Worm (Caenorhabditis elegans) whole organism, L3 larva: ENCODE data around the gene F32A11.1.

Source experiments
- R02D3.7 ChIP-seq: fragments of 150-350 bp; optimal IDR thresholded peaks from 2 replicates; lab custom pipeline; 2014; ENCODE audit warnings: missing biosample characterization, missing genetic modification characterization
- ZK546.5 ChIP-seq: sonication (generic microtip); optimal IDR thresholded peaks from 2 replicates; lab custom pipeline; 2017; ENCODE audit warnings: missing biosample characterization, missing genetic modification characterization
- aly-2 ChIP-seq: fragments of 150-350 bp; optimal IDR thresholded peaks from 2 replicates; lab custom pipeline; 2014; ENCODE audit warnings: missing biosample characterization, missing genetic modification characterization
- ama-1 ChIP-seq: fragments of 150-350 bp; optimal IDR thresholded peaks from 2 replicates; lab custom pipeline; 2018
- ceh-82 ChIP-seq: fragments of 150-350 bp; optimal IDR thresholded peaks from 2 replicates; lab custom pipeline; 2014; ENCODE audit warnings: missing biosample characterization, missing genetic modification characterization
- daf-12 ChIP-seq: fragments of 150-350 bp; optimal IDR thresholded peaks from 2 replicates; lab custom pipeline; 2014; ENCODE audit warnings: missing biosample characterization, missing genetic modification reagents, missing genetic modification characterization
- egl-27 ChIP-seq: sonication (generic microtip); optimal IDR thresholded peaks from 4 replicates; lab custom pipeline; 2017; ENCODE audit warnings: missing biosample characterization, missing genetic modification reagents, missing genetic modification characterization
- egl-5 ChIP-seq: fragments of 150-350 bp; optimal IDR thresholded peaks from 2 replicates; lab custom pipeline; 2017; ENCODE audit warnings: missing biosample characterization, missing genetic modification reagents, missing genetic modification characterization, inconsistent platforms
- elt-1 ChIP-seq: fragments of 150-350 bp; optimal IDR thresholded peaks from 2 replicates; lab custom pipeline; 2014; ENCODE audit warnings: missing biosample characterization, missing genetic modification characterization
- elt-2 ChIP-seq: sonication (generic microtip); optimal IDR thresholded peaks from 2 replicates; lab custom pipeline; 2016; ENCODE audit warnings: missing genetic modification reagents, mild to moderate bottlenecking, missing genetic modification characterization, missing compliant biosample characterization
- elt-3 ChIP-seq, 3 experiments: fragments of 150-350 bp in 1 of 3; sonication (generic microtip) in 2 of 3; optimal IDR thresholded peaks; 2 replicates in 2 of 3; 4 replicates in 1 of 3; lab custom pipeline; 2014 to 2017; ENCODE audit warnings: missing biosample characterization in 3 of 3, missing genetic modification characterization in 3 of 3
- fkh-10 ChIP-seq: sonication (generic microtip); optimal IDR thresholded peaks from 2 replicates; lab custom pipeline; 2017; ENCODE audit warnings: missing biosample characterization, missing genetic modification reagents, missing genetic modification characterization
- fos-1 ChIP-seq: fragments of 150-350 bp; optimal IDR thresholded peaks from 2 replicates; lab custom pipeline; 2014; ENCODE audit warnings: missing biosample characterization, missing genetic modification characterization
- jun-1 ChIP-seq: fragments of 150-350 bp; optimal IDR thresholded peaks from 2 replicates; lab custom pipeline; 2014; ENCODE audit warnings: missing biosample characterization, missing genetic modification reagents, missing genetic modification characterization
- lin-15B ChIP-seq: fragments of 150-350 bp; optimal IDR thresholded peaks from 2 replicates; lab custom pipeline; 2014; ENCODE audit warnings: missing biosample characterization, missing genetic modification characterization
- lin-39 ChIP-seq: fragments of 150-350 bp; optimal IDR thresholded peaks from 2 replicates; lab custom pipeline; 2018; ENCODE audit warnings: missing biosample characterization, missing genetic modification reagents, missing genetic modification characterization
- mdl-1 ChIP-seq: fragments of 150-350 bp; optimal IDR thresholded peaks from 2 replicates; lab custom pipeline; 2014; ENCODE audit warnings: missing biosample characterization, missing genetic modification characterization
- nhr-12 ChIP-seq: fragments of 150-350 bp; optimal IDR thresholded peaks from 2 replicates; lab custom pipeline; 2014; ENCODE audit warnings: missing biosample characterization, missing genetic modification characterization
- nhr-23 ChIP-seq: fragments of 150-350 bp; optimal IDR thresholded peaks from 2 replicates; lab custom pipeline; 2014; ENCODE audit warnings: missing biosample characterization, missing genetic modification reagents, missing genetic modification characterization
- nhr-25 ChIP-seq: sonication (generic microtip); optimal IDR thresholded peaks from 2 replicates; lab custom pipeline; 2017; ENCODE audit warnings: missing biosample characterization, missing genetic modification characterization
- nhr-28 ChIP-seq: fragments of 150-350 bp; optimal IDR thresholded peaks from 2 replicates; lab custom pipeline; 2014; ENCODE audit warnings: missing biosample characterization, missing genetic modification characterization
- nhr-43 ChIP-seq: sonication (generic microtip); optimal IDR thresholded peaks from 2 replicates; lab custom pipeline; 2016; ENCODE audit warnings: mild to moderate bottlenecking, missing genetic modification characterization, missing compliant biosample characterization; ENCODE audit not compliant: poor library complexity, severe bottlenecking
- nhr-76 ChIP-seq: fragments of 150-350 bp; sonication (generic microtip); optimal IDR thresholded peaks from 5 replicates; lab custom pipeline; 2014; ENCODE audit warnings: missing biosample characterization, missing genetic modification characterization
- nhr-77 ChIP-seq: fragments of 150-350 bp; optimal IDR thresholded peaks from 2 replicates; lab custom pipeline; 2014; ENCODE audit warnings: missing biosample characterization, missing genetic modification characterization
- pha-4 ChIP-seq: fragments of 150-350 bp; optimal IDR thresholded peaks from 2 replicates; lab custom pipeline; 2014; ENCODE audit warnings: missing biosample characterization, missing genetic modification reagents, missing genetic modification characterization
- sea-2 ChIP-seq: fragments of 150-350 bp; sonication (generic microtip); optimal IDR thresholded peaks from 4 replicates; lab custom pipeline; 2014; ENCODE audit warnings: missing biosample characterization, missing genetic modification reagents, missing genetic modification characterization
- snpc-4 ChIP-seq: fragments of 150-350 bp; optimal IDR thresholded peaks from 2 replicates; lab custom pipeline; 2014; ENCODE audit warnings: missing biosample characterization, missing genetic modification characterization
- unc-39 ChIP-seq: sonication (generic microtip); optimal IDR thresholded peaks from 4 replicates; lab custom pipeline; 2017; ENCODE audit warnings: missing biosample characterization, missing genetic modification characterization
- unc-62 ChIP-seq: fragments of 150-350 bp; sonication (generic microtip); optimal IDR thresholded peaks from 4 replicates; lab custom pipeline; 2014; ENCODE audit warnings: missing biosample characterization, missing genetic modification reagents, missing genetic modification characterization
- ztf-11 ChIP-seq: fragments of 150-350 bp; optimal IDR thresholded peaks from 2 replicates; lab custom pipeline; 2014; ENCODE audit warnings: missing biosample characterization, missing genetic modification characterization

Gene F32A11.1

DNA sequence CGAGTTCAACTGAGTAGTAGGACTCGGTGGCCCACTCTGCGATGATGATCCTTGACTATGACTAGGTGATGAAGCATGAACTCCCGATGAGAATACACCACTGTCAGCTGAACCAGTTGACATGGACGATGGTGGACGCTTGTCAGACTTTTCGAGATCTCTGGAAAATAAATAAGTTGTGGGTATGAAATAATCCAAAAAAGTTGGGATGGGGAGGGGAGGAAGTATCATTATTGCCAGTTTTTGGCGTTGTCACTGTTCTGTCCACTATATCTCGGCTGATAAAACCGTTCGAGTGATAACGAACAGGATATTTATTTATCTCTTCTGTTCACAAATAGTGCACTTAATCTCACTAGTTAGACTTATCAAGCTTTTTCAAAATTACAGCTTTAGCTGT, 6.9 kb downstream of the F32A11.1 start:
- TF ChIP-seq ztf-11 = no peak
- TF ChIP-seq ama-1 (lab: Kevin White, UChicago) = no peak
- TF ChIP-seq jun-1 = no peak
- TF ChIP-seq egl-27 (tag; lab: Kevin White, UChicago) = no peak
- no peak for TF ChIP-seq mdl-1
- TF ChIP-seq egl-5 (tag; lab: Kevin White, UChicago) = no peak
- no peak for TF ChIP-seq ZK546.5 (tag; lab: Kevin White, UChicago)
- no peak for TF ChIP-seq snpc-4 (tag; lab: Kevin White, UChicago)
- no peak for TF ChIP-seq fkh-10
- no peak for TF ChIP-seq fos-1 (tag; lab: Kevin White, UChicago)

DNA sequence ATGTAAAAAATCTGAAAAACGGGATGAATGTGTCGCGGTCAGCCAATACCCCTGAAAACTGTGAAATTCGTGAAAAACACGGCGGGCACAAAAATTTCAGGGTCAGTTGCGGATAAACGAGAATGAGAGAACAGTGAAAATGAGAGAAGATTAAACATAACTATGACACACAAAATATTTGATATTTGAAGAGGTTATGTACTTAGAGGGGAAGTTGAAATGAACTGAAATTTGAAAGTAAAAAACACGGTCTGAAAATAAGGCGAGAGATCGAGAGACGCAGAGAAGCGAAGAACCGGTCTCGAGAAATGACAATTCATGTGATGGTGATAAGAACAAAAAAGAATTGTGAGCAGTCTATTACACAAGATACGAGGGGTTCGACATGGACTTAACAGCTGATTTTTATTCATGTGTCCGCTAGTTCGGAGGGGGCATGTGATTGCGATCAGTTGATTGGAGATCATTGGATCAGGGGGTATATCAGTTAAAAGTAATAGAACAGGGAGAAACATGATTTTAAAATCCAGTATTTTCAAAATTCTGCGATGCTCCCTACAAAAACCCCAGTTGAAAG, 8.6 kb downstream of the F32A11.1 start, which contains the start of gene moe-3:
Gene moe-3, minus strand, starts transcription at position 51 of the 577 bp plus-strand sequence.
- TF ChIP-seq nhr-43 = peak; percentile 7
- TF ChIP-seq egl-27 (tag; lab: Kevin White, UChicago) = no peak
- peak; percentile 66 for TF ChIP-seq elt-2 (tag; lab: Kevin White, UChicago)

DNA sequence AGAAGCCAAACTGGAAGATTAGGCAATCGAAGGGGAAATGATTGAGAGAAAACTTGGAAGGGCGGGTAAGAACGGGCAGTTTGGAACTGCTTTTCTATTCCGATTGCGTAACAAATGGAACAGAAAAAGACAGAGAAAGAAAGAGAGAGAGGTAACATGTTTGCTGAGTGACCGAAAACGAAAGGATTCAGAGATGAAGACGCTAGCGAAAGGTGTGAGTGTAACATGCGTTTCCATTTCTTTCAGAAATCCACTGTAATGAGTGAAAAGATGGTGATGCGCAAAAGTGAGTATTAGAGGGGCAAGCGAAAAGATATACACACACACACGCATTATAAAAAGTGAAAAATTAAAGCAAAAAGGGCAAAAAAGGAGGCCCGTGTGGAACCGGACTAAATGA, 10.4 kb downstream of the F32A11.1 start:
- TF ChIP-seq egl-5 (tag; lab: Kevin White, UChicago) (no peak), nhr-25 (tag; lab: Kevin White, UChicago) (peak; percentile 76)

DNA sequence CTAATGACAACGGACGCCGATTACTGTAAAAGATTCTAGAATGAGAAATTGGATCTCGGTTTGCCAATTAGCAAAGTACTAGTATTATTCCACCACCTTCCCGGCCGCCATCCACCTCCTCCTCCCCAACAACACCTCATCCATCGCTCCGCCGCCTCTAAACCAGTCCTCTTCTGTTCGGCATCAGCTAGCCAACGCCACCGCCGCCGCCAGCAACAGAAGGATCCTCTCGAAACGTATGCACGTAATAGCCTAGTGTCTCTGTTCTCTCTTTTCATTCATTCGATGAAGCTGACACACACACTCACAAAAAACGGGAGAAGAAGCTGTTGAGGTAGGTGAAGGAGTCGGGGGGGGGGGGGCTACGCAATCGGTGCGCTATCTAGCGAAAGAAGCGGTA, 13.6 kb downstream of the F32A11.1 start:
- TF ChIP-seq ztf-11 = no peak
- TF ChIP-seq sea-2 = no peak
- no peak for TF ChIP-seq unc-62 (GFP tag; lab: Kevin White, UChicago)
- TF ChIP-seq snpc-4 (tag; lab: Kevin White, UChicago) = no peak
- no peak for TF ChIP-seq nhr-77
- TF ChIP-seq lin-39 = no peak
- no peak for TF ChIP-seq aly-2 (tag; lab: Kevin White, UChicago)
- no peak for TF ChIP-seq mdl-1
- TF ChIP-seq R02D3.7 (tag; lab: Kevin White, UChicago) = no peak
- TF ChIP-seq daf-12 (tag; lab: Kevin White, UChicago) = no peak
- no peak for TF ChIP-seq nhr-76 (tag; lab: Kevin White, UChicago)
- TF ChIP-seq unc-39 (tag; lab: Kevin White, UChicago) = no peak
- TF ChIP-seq elt-3 (tag; optimal IDR thresholded peaks at IDR 0.05; lab: Kevin White, UChicago) = no peak
- TF ChIP-seq elt-2 (tag; lab: Kevin White, UChicago) = no peak
- no peak for TF ChIP-seq nhr-23 (tag; lab: Kevin White, UChicago)
- no peak for TF ChIP-seq lin-15B (tag; lab: Kevin White, UChicago)
- TF ChIP-seq fos-1 (tag; lab: Kevin White, UChicago) = no peak

DNA sequence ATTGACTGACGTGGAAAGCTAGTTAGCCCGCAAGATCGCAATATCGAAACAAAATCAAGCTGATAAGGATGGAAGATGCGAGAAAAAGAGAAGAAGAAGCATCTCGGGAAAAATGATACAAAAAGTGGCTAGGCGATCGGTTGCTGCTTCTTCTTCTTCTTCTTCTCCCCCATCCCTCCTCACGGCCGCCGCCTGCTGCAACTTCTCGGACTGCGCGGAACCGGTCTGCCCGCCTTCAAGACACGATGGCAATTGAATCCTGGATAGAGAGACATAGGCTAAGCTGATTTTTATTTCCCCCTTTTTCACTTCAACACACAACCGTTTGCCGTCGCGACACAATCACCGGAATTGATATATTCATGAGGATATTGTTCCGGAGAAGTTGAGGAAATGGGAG, 17.3 kb downstream of the F32A11.1 start:
- TF ChIP-seq nhr-23 (tag; lab: Kevin White, UChicago) = peak; percentile 11
- TF ChIP-seq fos-1 (tag; lab: Kevin White, UChicago) = no peak

DNA sequence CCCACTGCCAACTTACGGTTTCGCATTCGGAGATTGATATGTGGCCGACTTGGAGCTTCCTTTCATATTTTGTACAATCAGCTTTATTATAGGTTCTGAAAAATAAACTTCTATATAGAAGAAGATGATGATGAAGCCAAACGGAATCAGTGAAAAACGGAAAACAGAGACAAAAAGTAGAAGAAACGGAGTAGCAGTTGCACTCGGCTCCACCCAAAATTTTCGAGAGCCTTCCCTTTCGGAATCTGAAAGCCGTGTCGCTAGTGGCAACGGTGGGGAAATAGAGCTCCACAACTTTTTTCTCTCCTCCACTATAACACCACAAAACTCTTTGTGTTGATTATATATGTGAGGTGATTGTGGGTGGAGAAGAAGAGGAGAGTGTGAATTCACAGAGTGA, 24.3 kb downstream of the F32A11.1 start, which contains the start of gene W09H1.1:
Gene W09H1.1, minus strand, starts transcription at position 101 of the 400 bp plus-strand sequence.
- no peak for TF ChIP-seq elt-1 (tag; lab: Kevin White, UChicago)
- no peak for TF ChIP-seq nhr-12
- TF ChIP-seq pha-4 (tag; lab: Kevin White, UChicago) = no peak
- TF ChIP-seq nhr-23 (tag; lab: Kevin White, UChicago) = no peak
- no peak for TF ChIP-seq nhr-28
- TF ChIP-seq R02D3.7 (tag; lab: Kevin White, UChicago) = no peak
- TF ChIP-seq nhr-25 (tag; lab: Kevin White, UChicago) = no peak
- TF ChIP-seq ceh-82 (tag; lab: Kevin White, UChicago) = no peak
- TF ChIP-seq ama-1 (lab: Kevin White, UChicago) = no peak
